Fruit fly (Drosophila melanogaster): ENCODE data around the gene CG15369.
A peak's percentile ranks its signal among the peaks of the same experiment; 100 is the strongest.

CG15369 gene

dm6 chrX:9200234-9200633 lies 16.4 kb upstream of the CG15369 start (continued):
- TF ChIP-seq gcm (GFP tag; optimal IDR thresholded peaks at IDR 0.05) (no peak), gsb (GFP tag; IDR thresholded peaks at IDR 0.05) (no peak), D19A (tag; optimal IDR thresholded peaks at IDR 0.05) (no peak), lmd (GFP tag; IDR thresholded peaks at IDR 0.05) (no peak), Xbp1 (GFP tag; optimal IDR thresholded peaks at IDR 0.05) (no peak), gt (GFP tag; IDR thresholded peaks at IDR 0.05) (no peak), CG34376 (GFP tag; optimal IDR thresholded peaks at IDR 0.05) (peak; percentile 70), corto (GFP tag; optimal IDR thresholded peaks at IDR 0.05) (no peak), Max (GFP tag; optimal IDR thresholded peaks at IDR 0.05) (no peak), scrt (GFP tag; optimal IDR thresholded peaks at IDR 0.05) (no peak), CG33557 (GFP tag; optimal IDR thresholded peaks at IDR 0.05) (no peak)

- TF ChIP-seq CG6254 (GFP tag; optimal IDR thresholded peaks at IDR 0.05) (no peak), ara (GFP tag; IDR thresholded peaks at IDR 0.05) (no peak), ftz-f1 (GFP tag; optimal IDR thresholded peaks at IDR 0.05) (peak; percentile 83), CG15514 (GFP tag; optimal IDR thresholded peaks at IDR 0.05) (peak; percentile 19), Dp (GFP tag; optimal IDR thresholded peaks at IDR 0.05) (no peak), CG30020 (tag; optimal IDR thresholded peaks at IDR 0.05) (no peak), GATAe (GFP tag; conservative IDR thresholded peaks at IDR 0.05) (peak; percentile 60; the same call in 1 of the 2 replicates), hkb (optimal IDR thresholded peaks at IDR 0.05) (no peak), hkb (GFP tag; IDR thresholded peaks at IDR 0.05) (no peak), CG30403 (GFP tag; optimal IDR thresholded peaks at IDR 0.05) (no peak), CG15011 (GFP tag; optimal IDR thresholded peaks at IDR 0.05) (no peak), CG3281 (GFP tag; optimal IDR thresholded peaks at IDR 0.05) (peak; percentile 7), zf30C (GFP tag; optimal IDR thresholded peaks at IDR 0.05) (no peak), al (GFP tag; IDR thresholded peaks at IDR 0.05) (no peak), CG9609 (GFP tag; optimal IDR thresholded peaks at IDR 0.05) (no peak), Dek (tag; optimal IDR thresholded peaks at IDR 0.05) (no peak), sd (tag; optimal IDR thresholded peaks at IDR 0.05) (peak; percentile 55), CG1602 (GFP tag; optimal IDR thresholded peaks at IDR 0.05) (no peak), abd-A (tag; optimal IDR thresholded peaks at IDR 0.05) (peak; percentile 89), CG7556 (GFP tag; optimal IDR thresholded peaks at IDR 0.05) (no peak), hbn (GFP tag; IDR thresholded peaks at IDR 0.05; ENCODE audit: partially characterized antibody) (no peak), Oaz (GFP tag; IDR thresholded peaks at IDR 0.05) (no peak), CG12744 (GFP tag; optimal IDR thresholded peaks at IDR 0.05) (no peak), Spps (tag; optimal IDR thresholded peaks at IDR 0.05) (no peak), CG5245 (GFP tag; optimal IDR thresholded peaks at IDR 0.05) (no peak), CG2199 (GFP tag; IDR thresholded peaks at IDR 0.05) (0 out of 3 replicates have a peak, but pooled peaks have one; percentile 45), zen2 (GFP tag; IDR thresholded peaks at IDR 0.05; ENCODE audit: partially characterized antibody) (no peak), CG9876 (GFP tag; optimal IDR thresholded peaks at IDR 0.05) (no peak), CG14860 (GFP tag; IDR thresholded peaks at IDR 0.05; ENCODE audit: partially characterized antibody) (no peak), chinmo (GFP tag; IDR thresholded peaks at IDR 0.05; ENCODE audit: partially characterized antibody) (0 out of 4 replicates have a peak, but pooled peaks have one; percentile 33), fd102C (GFP tag; optimal IDR thresholded peaks at IDR 0.05) (no peak), pb (GFP tag; optimal IDR thresholded peaks at IDR 0.05) (no peak), CG17359 (tag; optimal IDR thresholded peaks at IDR 0.05) (no peak), CG8359 (GFP tag; optimal IDR thresholded peaks at IDR 0.05; ENCODE audit: borderline replicate concordance) (no peak), so (GFP tag; IDR thresholded peaks at IDR 0.05) (no peak), scrt (GFP tag; optimal IDR thresholded peaks at IDR 0.05) (no peak), HLHmδ (GFP tag; optimal IDR thresholded peaks at IDR 0.05) (no peak), sqz (GFP tag; optimal IDR thresholded peaks at IDR 0.05) (peak; percentile 29), CG2129 (GFP tag; IDR thresholded peaks at IDR 0.05; ENCODE audit: partially characterized antibody) (no peak), MESR4 (GFP tag; optimal IDR thresholded peaks at IDR 0.05) (no peak)
Observed at dm6 chrX:9201080-9201479, 15.6 kb upstream of the CG15369 start.

All from whole organism, embryonic.